Worm (Caenorhabditis elegans): ENCODE results near the gene evl-20.

The evl-20 gene

DNA sequence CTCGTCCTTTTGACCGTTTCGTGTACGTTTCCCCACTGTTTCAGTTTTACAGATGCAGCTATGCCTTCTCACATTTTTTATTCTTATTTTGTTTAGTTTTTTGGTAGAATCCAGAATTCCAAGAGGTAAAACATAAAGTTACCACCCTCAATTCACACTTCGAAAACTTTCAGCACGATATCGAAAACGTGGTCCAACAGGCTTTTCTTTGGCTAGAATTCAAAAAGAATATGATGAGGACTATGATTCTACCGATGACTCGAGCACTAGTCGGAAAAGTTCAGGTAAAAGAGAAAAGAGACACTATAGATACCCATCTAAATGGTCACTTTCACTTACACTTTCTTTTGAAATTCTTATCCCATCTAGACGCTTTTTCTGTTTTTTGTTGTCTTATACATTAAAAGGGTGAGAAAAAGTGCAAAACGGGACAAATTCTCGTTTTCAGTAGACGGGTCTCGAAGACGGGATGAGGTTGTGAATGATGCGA is 50.2 kb downstream of the evl-20 start, which contains the start of gene M05D6.9:
M05D6.9 (plus strand) TSS at position 51 of the 490 bp plus-strand sequence.
- no peak for TF ChIP-seq ceh-20 (GFP tag; IDR thresholded peaks at IDR 0.05)
- peak in 1 of 2 experiments; percentile 80 for TF ChIP-seq unc-62 (GFP tag; optimal IDR thresholded peaks at IDR 0.05 in 1 of 2)
- no peak for TF ChIP-seq unc-62 (tag; optimal IDR thresholded peaks at IDR 0.05)

All from whole organism, L4 larva.